Fruit fly (Drosophila melanogaster) whole organism, embryonic: Measurements from ENCODE around the gene TyrRII.

Experiments
- Ada2b ChIP-seq: fragments of 200-800 bp; sonication (Bioruptor generic); IDR thresholded peaks from 2 replicates; pipeline ENCODE4 v1.3.6; 2022; ENCODE audit warnings: missing biosample characterization, missing genetic modification characterization
- B-H1 ChIP-seq: fragments of 200-800 bp; sonication (Bioruptor generic); IDR thresholded peaks from 3 replicates; pipeline ENCODE4 v1.3.6; 2022; ENCODE audit warnings: missing biosample characterization, missing genetic modification characterization
- Blimp-1 ChIP-seq: fragments of 200-800 bp; sonication (Bioruptor generic); optimal IDR thresholded peaks from 3 replicates; lab custom pipeline; 2018; ENCODE audit warnings: missing biosample characterization, missing genetic modification characterization, mild to moderate bottlenecking, moderate library complexity, missing genetic modification reagents
- CG10147 ChIP-seq: fragments of 200-800 bp; sonication (Bioruptor generic); optimal IDR thresholded peaks from 2 replicates; lab custom pipeline; 2019; ENCODE audit warnings: missing biosample characterization, mild to moderate bottlenecking, missing genetic modification characterization, moderate library complexity
- CG11560 ChIP-seq: fragments of 200-800 bp; sonication (Bioruptor generic); IDR thresholded peaks from 3 replicates; pipeline ENCODE4 v1.3.6; 2022; ENCODE audit warnings: missing biosample characterization, missing genetic modification characterization
- CG11695 ChIP-seq: fragments of 200-800 bp; sonication (Bioruptor generic); IDR thresholded peaks from 3 replicates; pipeline ENCODE4 v1.3.6; 2022; ENCODE audit warnings: missing biosample characterization, missing genetic modification characterization
- CG11696 ChIP-seq: fragments of 200-800 bp; sonication (Bioruptor generic); IDR thresholded peaks from 2 replicates; pipeline ENCODE4 v1.3.6; 2022; ENCODE audit warnings: missing biosample characterization, missing genetic modification characterization
- CG12104 ChIP-seq: fragments of 200-800 bp; sonication (Bioruptor generic); optimal IDR thresholded peaks from 3 replicates; lab custom pipeline; 2016; ENCODE audit warnings: missing biosample characterization, missing genetic modification characterization
- CG12219 ChIP-seq: fragments of 200-800 bp; sonication (Bioruptor generic); optimal IDR thresholded peaks from 3 replicates; lab custom pipeline; 2018; ENCODE audit warnings: missing biosample characterization, mild to moderate bottlenecking, missing genetic modification characterization
- CG12942 ChIP-seq: fragments of 200-800 bp; sonication (Bioruptor generic); optimal IDR thresholded peaks from 3 replicates; lab custom pipeline; 2016; ENCODE audit warnings: missing biosample characterization, missing genetic modification characterization
- CG14710 ChIP-seq: fragments of 200-800 bp; sonication (Bioruptor generic); optimal IDR thresholded peaks from 3 replicates; lab custom pipeline; 2019; ENCODE audit warnings: missing biosample characterization, mild to moderate bottlenecking, missing genetic modification characterization, moderate library complexity
- CG16813 ChIP-seq: fragments of 200-800 bp; sonication (Bioruptor generic); IDR thresholded peaks from 3 replicates; pipeline ENCODE4 v1.3.6; 2022; ENCODE audit warnings: missing biosample characterization, missing genetic modification characterization; ENCODE audit not compliant: partially characterized antibody
- CG18262 ChIP-seq: fragments of 200-800 bp; optimal IDR thresholded peaks from 3 replicates; lab custom pipeline; 2019; ENCODE audit warnings: missing biosample characterization, mild to moderate bottlenecking, missing genetic modification characterization, moderate library complexity
- CG31365 ChIP-seq: fragments of 200-800 bp; sonication (Bioruptor generic); optimal IDR thresholded peaks from 2 replicates; lab custom pipeline; 2018; ENCODE audit warnings: missing biosample characterization, mild to moderate bottlenecking, missing genetic modification characterization
- CG32532 ChIP-seq: fragments of 200-800 bp; sonication (Bioruptor generic); IDR thresholded peaks from 2 replicates; pipeline ENCODE4 v1.3.6; 2022; ENCODE audit warnings: missing biosample characterization, missing genetic modification characterization
- CG3281 ChIP-seq: fragments of 200-800 bp; sonication (Bioruptor generic); optimal IDR thresholded peaks from 3 replicates; lab custom pipeline; 2017; ENCODE audit warnings: missing biosample characterization, mild to moderate bottlenecking, missing genetic modification characterization
- CG4424 ChIP-seq: fragments of 200-800 bp; sonication (Bioruptor generic); optimal IDR thresholded peaks from 3 replicates; lab custom pipeline; 2016; ENCODE audit warnings: missing biosample characterization, missing genetic modification characterization
- CG6765 ChIP-seq: fragments of 200-800 bp; sonication (Bioruptor generic); optimal IDR thresholded peaks from 3 replicates; lab custom pipeline; 2017; ENCODE audit warnings: missing biosample characterization, mild to moderate bottlenecking, missing genetic modification characterization
- CG7987 ChIP-seq: fragments of 200-800 bp; sonication (Bioruptor generic); optimal IDR thresholded peaks from 2 replicates; lab custom pipeline; 2018; ENCODE audit warnings: missing biosample characterization, mild to moderate bottlenecking, missing genetic modification characterization, moderate library complexity
- CG9215 ChIP-seq: fragments of 200-800 bp; sonication (Bioruptor generic); IDR thresholded peaks from 2 replicates; pipeline ENCODE4 v1.3.6; 2022; ENCODE audit warnings: missing biosample characterization, missing genetic modification characterization
- Doc3 ChIP-seq: fragments of 200-800 bp; sonication (Bioruptor generic); IDR thresholded peaks from 3 replicates; pipeline ENCODE4 v1.3.6; 2022; ENCODE audit warnings: missing biosample characterization, missing genetic modification characterization; ENCODE audit not compliant: partially characterized antibody
- Dref ChIP-seq: fragments of 200-800 bp; sonication (Bioruptor generic); IDR thresholded peaks from 2 replicates; pipeline ENCODE4 v1.3.6; 2022; ENCODE audit warnings: missing biosample characterization, missing genetic modification characterization
- HLH3B ChIP-seq: fragments of 200-800 bp; sonication (Bioruptor generic); IDR thresholded peaks from 2 replicates; pipeline ENCODE4 v1.3.6; 2022; ENCODE audit warnings: missing biosample characterization, missing genetic modification characterization
- Hey ChIP-seq: fragments of 200-800 bp; sonication (Bioruptor generic); optimal IDR thresholded peaks from 3 replicates; lab custom pipeline; 2018; ENCODE audit warnings: missing biosample characterization, mild to moderate bottlenecking, missing genetic modification characterization
- HmgD ChIP-seq: fragments of 200-800 bp; sonication (Bioruptor generic); optimal IDR thresholded peaks from 3 replicates; lab custom pipeline; 2016; ENCODE audit warnings: missing biosample characterization, missing genetic modification characterization
- MBD-R2 ChIP-seq: fragments of 200-800 bp; sonication (Bioruptor generic); IDR thresholded peaks from 2 replicates; pipeline ENCODE4 v1.3.6; 2022; ENCODE audit warnings: missing biosample characterization, missing genetic modification characterization
- NC2β ChIP-seq: fragments of 200-800 bp; sonication (Bioruptor generic); optimal IDR thresholded peaks from 2 replicates; lab custom pipeline; 2016; ENCODE audit warnings: missing biosample characterization, missing genetic modification characterization
- Sox102F ChIP-seq: fragments of 200-800 bp; sonication (Bioruptor generic); optimal IDR thresholded peaks from 2 replicates; lab custom pipeline; 2018; ENCODE audit warnings: missing biosample characterization, mild to moderate bottlenecking, missing genetic modification characterization, moderate library complexity
- Taf1 ChIP-seq: fragments of 200-800 bp; sonication (Bioruptor generic); IDR thresholded peaks from 2 replicates; pipeline ENCODE4 v1.3.6; 2022; ENCODE audit warnings: missing biosample characterization, missing genetic modification characterization
- Tbp ChIP-seq: fragments of >200 bp; optimal IDR thresholded peaks from 2 replicates; lab custom pipeline; 2018; ENCODE audit warnings: missing biosample characterization, missing genetic modification characterization
- Xbp1 ChIP-seq: fragments of 200-800 bp; sonication (Bioruptor generic); optimal IDR thresholded peaks from 3 replicates; lab custom pipeline; 2016; ENCODE audit warnings: missing biosample characterization, mild to moderate bottlenecking, missing genetic modification characterization
- amos ChIP-seq: fragments of 200-800 bp; sonication (Bioruptor generic); IDR thresholded peaks from 2 replicates; pipeline ENCODE4 v1.3.6; 2022; ENCODE audit warnings: missing biosample characterization, missing genetic modification characterization; ENCODE audit not compliant: partially characterized antibody
- ara ChIP-seq: fragments of 200-800 bp; sonication (Bioruptor generic); IDR thresholded peaks from 2 replicates; pipeline ENCODE4 v1.3.6; 2022; ENCODE audit warnings: missing biosample characterization, missing genetic modification characterization
- ash1 ChIP-seq: fragments of 200-800 bp; sonication (Bioruptor generic); optimal IDR thresholded peaks from 2 replicates; lab custom pipeline; 2018; ENCODE audit warnings: missing biosample characterization, mild to moderate bottlenecking, missing genetic modification characterization
- ato ChIP-seq: fragments of 200-800 bp; sonication (Bioruptor generic); IDR thresholded peaks from 2 replicates; pipeline ENCODE4 v1.3.6; 2022; ENCODE audit warnings: missing biosample characterization, missing genetic modification characterization; ENCODE audit not compliant: partially characterized antibody
- chm ChIP-seq: fragments of 200-800 bp; sonication (Bioruptor generic); IDR thresholded peaks from 2 replicates; pipeline ENCODE4 v1.3.6; 2022; ENCODE audit warnings: missing biosample characterization, missing genetic modification characterization
- croc ChIP-seq: fragments of 200-800 bp; sonication (Bioruptor generic); conservative IDR thresholded peaks from 3 replicates; pipeline ENCODE4 v1.3.6; 2022; ENCODE audit warnings: missing biosample characterization, missing genetic modification characterization
- ems ChIP-seq: fragments of 200-800 bp; sonication (Bioruptor generic); optimal IDR thresholded peaks from 3 replicates; lab custom pipeline; 2016; ENCODE audit warnings: missing biosample characterization, missing genetic modification characterization
- gem ChIP-seq: fragments of 200-800 bp; sonication (Bioruptor generic); optimal IDR thresholded peaks from 2 replicates; lab custom pipeline; 2019; ENCODE audit warnings: missing biosample characterization, mild to moderate bottlenecking, missing genetic modification characterization, moderate library complexity
- hb ChIP-seq: fragments of 200-800 bp; sonication (Bioruptor generic); IDR thresholded peaks from 3 replicates; pipeline ENCODE4 v1.3.6; 2022; ENCODE audit warnings: missing biosample characterization, missing genetic modification characterization; ENCODE audit not compliant: partially characterized antibody
- inv ChIP-seq: fragments of 200-800 bp; sonication (Bioruptor generic); IDR thresholded peaks from 2 replicates; pipeline ENCODE4 v1.3.6; 2022; ENCODE audit warnings: missing biosample characterization, missing genetic modification characterization; ENCODE audit not compliant: partially characterized antibody
- jigr1 ChIP-seq: fragments of 200-800 bp; sonication (Bioruptor generic); IDR thresholded peaks from 3 replicates; pipeline ENCODE4 v1.3.6; 2022; ENCODE audit warnings: missing biosample characterization, missing genetic modification characterization
- jing ChIP-seq: fragments of 200-800 bp; sonication (Bioruptor generic); optimal IDR thresholded peaks from 2 replicates; lab custom pipeline; 2018; ENCODE audit warnings: missing biosample characterization, mild to moderate bottlenecking, missing genetic modification characterization
- odd ChIP-seq: fragments of 200-800 bp; sonication (Bioruptor generic); optimal IDR thresholded peaks from 2 replicates; lab custom pipeline; 2017; ENCODE audit warnings: missing biosample characterization, mild to moderate bottlenecking, missing genetic modification characterization
- org-1 ChIP-seq: fragments of 200-800 bp; sonication (Bioruptor generic); optimal IDR thresholded peaks from 2 replicates; lab custom pipeline; 2017; ENCODE audit warnings: missing biosample characterization, missing genetic modification characterization
- phol ChIP-seq: fragments of 200-800 bp; sonication (Bioruptor generic); optimal IDR thresholded peaks from 3 replicates; lab custom pipeline; 2018; ENCODE audit warnings: missing biosample characterization, mild to moderate bottlenecking, missing genetic modification characterization, moderate library complexity
- slp2 ChIP-seq: fragments of 200-800 bp; sonication (Bioruptor generic); optimal IDR thresholded peaks from 2 replicates; lab custom pipeline; 2016; ENCODE audit warnings: missing biosample characterization, missing genetic modification characterization
- sqz ChIP-seq: fragments of 200-800 bp; sonication (Bioruptor generic); optimal IDR thresholded peaks from 3 replicates; lab custom pipeline; 2018; ENCODE audit warnings: missing biosample characterization, mild to moderate bottlenecking, missing genetic modification characterization
- stc ChIP-seq: fragments of 200-800 bp; sonication (Bioruptor generic); IDR thresholded peaks from 2 replicates; pipeline ENCODE4 v1.3.6; 2022; ENCODE audit warnings: missing biosample characterization, missing genetic modification characterization
- stwl ChIP-seq: fragments of 200-800 bp; sonication (Bioruptor generic); optimal IDR thresholded peaks from 3 replicates; lab custom pipeline; 2018; ENCODE audit warnings: missing biosample characterization, mild to moderate bottlenecking, missing genetic modification characterization, moderate library complexity
- wor ChIP-seq: fragments of 200-800 bp; sonication (Bioruptor generic); IDR thresholded peaks from 2 replicates; pipeline ENCODE4 v1.3.6; 2022; ENCODE audit warnings: missing biosample characterization, missing genetic modification characterization

TyrRII gene

dm6 chr3R:17733261-17733660 lies 3.1 kb upstream of the TyrRII start, which contains the start of gene CG14321 (continued):
- no peak for TF ChIP-seq Tbp (GFP tag; lab: Kevin White, UChicago)
- peak; percentile 36; the same call in 1 of the 2 replicates for TF ChIP-seq inv (GFP tag; lab: Robert Waterston, UW)
- TF ChIP-seq CG11695 (GFP tag; lab: Robert Waterston, UW) = no peak
- no peak for TF ChIP-seq croc (GFP tag; lab: Robert Waterston, UW)
- TF ChIP-seq sqz = no peak
- no peak for TF ChIP-seq NC2β (GFP tag; lab: Kevin White, UChicago)
- TF ChIP-seq ara (GFP tag; lab: Robert Waterston, UW) = no peak
- TF ChIP-seq ato (GFP tag; lab: Robert Waterston, UW) = peak; percentile 21; the same call in 1 of the 2 replicates
- no peak for TF ChIP-seq Taf1
- TF ChIP-seq Xbp1 (GFP tag; lab: Kevin White, UChicago) = peak; percentile 19
- TF ChIP-seq CG4424 = no peak
- TF ChIP-seq CG6765 (GFP tag; lab: Kevin White, UChicago) = no peak
- TF ChIP-seq gem (tag; lab: Kevin White, UChicago) = no peak
- TF ChIP-seq CG10147 (GFP tag; lab: Kevin White, UChicago) = no peak
- TF ChIP-seq jing = no peak
- TF ChIP-seq amos = peak; percentile 74
- no peak for TF ChIP-seq wor (GFP tag; lab: Robert Waterston, UW)
- TF ChIP-seq ems = no peak
- no peak for TF ChIP-seq slp2 (GFP tag; lab: Kevin White, UChicago)
- no peak for TF ChIP-seq CG18262
- no peak for TF ChIP-seq jigr1 (GFP tag; lab: Robert Waterston, UW)
- TF ChIP-seq HLH3B (GFP tag; lab: Robert Waterston, UW) = 0 out of 2 replicates have a peak, but pooled peaks have one; percentile 22
- TF ChIP-seq CG3281 (GFP tag; lab: Kevin White, UChicago) = peak; percentile 5
- TF ChIP-seq CG16813 (GFP tag; lab: Robert Waterston, UW) = peak; percentile 64
- no peak for TF ChIP-seq org-1 (GFP tag; lab: Kevin White, UChicago)
- TF ChIP-seq CG12942 = no peak
- TF ChIP-seq CG12104 = no peak
- no peak for TF ChIP-seq CG12219 (GFP tag; lab: Kevin White, UChicago)
- TF ChIP-seq HmgD (GFP tag; lab: Kevin White, UChicago) = peak; percentile 12
- TF ChIP-seq Hey (tag; lab: Kevin White, UChicago) = no peak
- TF ChIP-seq CG7987 = no peak
- peak; percentile 31 for TF ChIP-seq phol (tag; lab: Kevin White, UChicago)
- TF ChIP-seq MBD-R2 (GFP tag; lab: Robert Waterston, UW) = peak; percentile 58; the same call in 1 of the 2 replicates
- TF ChIP-seq CG11696 (GFP tag; lab: Robert Waterston, UW) = no peak
- peak; percentile 22 for TF ChIP-seq CG14710 (tag; lab: Kevin White, UChicago)
- no peak for TF ChIP-seq Doc3 (GFP tag; lab: Robert Waterston, UW)
- no peak for TF ChIP-seq Dref
- no peak for TF ChIP-seq stc (GFP tag; lab: Robert Waterston, UW)
- TF ChIP-seq Sox102F (GFP tag; lab: Kevin White, UChicago) = no peak
- no peak for TF ChIP-seq ash1 (GFP tag; lab: Kevin White, UChicago)
- TF ChIP-seq hb (GFP tag; lab: Robert Waterston, UW) = peak; percentile 84
- no peak for TF ChIP-seq B-H1 (GFP tag; lab: Robert Waterston, UW)
- TF ChIP-seq CG9215 = no peak
- no peak for TF ChIP-seq Blimp-1
- no peak for TF ChIP-seq odd
- TF ChIP-seq chm (GFP tag; lab: Robert Waterston, UW) = 0 out of 2 replicates have a peak, but pooled peaks have one; percentile 13
- TF ChIP-seq Ada2b (GFP tag; lab: Robert Waterston, UW) = no peak
- no peak for TF ChIP-seq CG11560 (tag; lab: Robert Waterston, UW)
- peak; percentile 85 for TF ChIP-seq stwl (tag; lab: Kevin White, UChicago)
- TF ChIP-seq CG32532 (GFP tag; lab: Robert Waterston, UW) = no peak
- TF ChIP-seq CG31365 (tag; lab: Kevin White, UChicago) = no peak
